Worm (Caenorhabditis elegans) whole organism, late embryonic: ENCODE results near the gene exos-9.

Source experiments
- C38D4.7 ChIP-seq: fragments of 200-800 bp; sonication (Bioruptor generic); optimal IDR thresholded peaks from 2 replicates; lab custom pipeline; 2018; ENCODE audit warnings: mild to moderate bottlenecking, missing genetic modification characterization, moderate library complexity, missing compliant biosample characterization
- K09A11.1 ChIP-seq: sonication (generic microtip); optimal IDR thresholded peaks from 2 replicates; lab custom pipeline; 2017; ENCODE audit warnings: antibody characterized with exemption, mild to moderate bottlenecking, missing genetic modification characterization, missing compliant biosample characterization; ENCODE audit not compliant: insufficient read depth
- T23F11.4 ChIP-seq: fragments of 200-800 bp; sonication (Bioruptor generic); optimal IDR thresholded peaks from 2 replicates; lab custom pipeline; 2018; ENCODE audit warnings: mild to moderate bottlenecking, missing genetic modification characterization, missing compliant biosample characterization
- ama-1 ChIP-seq: fragments of 150-350 bp; optimal IDR thresholded peaks from 2 replicates; lab custom pipeline; 2014
- ceh-14 ChIP-seq: sonication (generic microtip); optimal IDR thresholded peaks from 2 replicates; lab custom pipeline; 2016; ENCODE audit warnings: missing genotype, missing genetic modification characterization, missing compliant biosample characterization
- ceh-19 ChIP-seq: fragments of 200-800 bp; sonication (Bioruptor generic); optimal IDR thresholded peaks from 2 replicates; lab custom pipeline; 2018; ENCODE audit warnings: mild to moderate bottlenecking, missing genetic modification characterization, missing compliant biosample characterization
- ceh-2 ChIP-seq: sonication (generic microtip); optimal IDR thresholded peaks from 2 replicates; lab custom pipeline; 2016; ENCODE audit warnings: missing genotype, missing genetic modification characterization, missing compliant biosample characterization
- ceh-22 ChIP-seq: sonication (generic microtip); optimal IDR thresholded peaks from 2 replicates; lab custom pipeline; 2017; ENCODE audit warnings: missing biosample characterization, missing genetic modification characterization
- ceh-24 ChIP-seq: sonication (generic microtip); optimal IDR thresholded peaks from 2 replicates; lab custom pipeline; 2016; ENCODE audit warnings: mild to moderate bottlenecking, missing genetic modification characterization, missing compliant biosample characterization
- ceh-30 ChIP-seq: fragments of 150-350 bp; optimal IDR thresholded peaks from 2 replicates; lab custom pipeline; 2014; ENCODE audit warnings: missing biosample characterization, missing genetic modification characterization
- ceh-31 ChIP-seq: sonication (generic microtip); optimal IDR thresholded peaks from 2 replicates; lab custom pipeline; 2016; ENCODE audit warnings: missing genetic modification characterization, missing compliant biosample characterization
- ceh-34 ChIP-seq: sonication (generic microtip); optimal IDR thresholded peaks from 2 replicates; lab custom pipeline; 2016; ENCODE audit warnings: mild to moderate bottlenecking, missing genetic modification characterization, missing compliant biosample characterization
- ceh-45 ChIP-seq: fragments of 200-800 bp; sonication (Bioruptor generic); IDR thresholded peaks from 2 replicates; pipeline ENCODE4 v1.3.6; 2022; ENCODE audit warnings: missing genetic modification reagents, missing genetic modification characterization, missing compliant biosample characterization
- che-1 ChIP-seq: sonication (generic microtip); optimal IDR thresholded peaks from 2 replicates; lab custom pipeline; 2016; ENCODE audit warnings: mild to moderate bottlenecking, missing genetic modification characterization, missing compliant biosample characterization
- dve-1 ChIP-seq: sonication (generic microtip); optimal IDR thresholded peaks from 2 replicates; lab custom pipeline; 2017; ENCODE audit warnings: antibody characterized with exemption, mild to moderate bottlenecking, missing genetic modification characterization, missing compliant biosample characterization
- elt-4 ChIP-seq: sonication (generic microtip); optimal IDR thresholded peaks from 2 replicates; lab custom pipeline; 2016; ENCODE audit warnings: missing genetic modification characterization, missing compliant biosample characterization
- eyg-1 ChIP-seq: sonication (generic microtip); optimal IDR thresholded peaks from 2 replicates; lab custom pipeline; 2016; ENCODE audit warnings: missing genotype, missing genetic modification characterization, missing compliant biosample characterization
- fkh-10 ChIP-seq: fragments of 150-350 bp; optimal IDR thresholded peaks from 2 replicates; lab custom pipeline; 2014; ENCODE audit warnings: missing biosample characterization, missing genetic modification reagents, missing genetic modification characterization
- fkh-6 ChIP-seq: sonication (generic microtip); optimal IDR thresholded peaks from 2 replicates; lab custom pipeline; 2016; ENCODE audit warnings: missing genetic modification characterization, missing compliant biosample characterization
- gmeb-2 ChIP-seq: sonication (generic microtip); optimal IDR thresholded peaks from 2 replicates; lab custom pipeline; 2016; ENCODE audit warnings: missing genetic modification characterization, inconsistent platforms, missing compliant biosample characterization
- hlh-30 ChIP-seq: sonication (generic microtip); optimal IDR thresholded peaks from 2 replicates; lab custom pipeline; 2017; ENCODE audit warnings: antibody characterized with exemption, missing genetic modification characterization, missing compliant biosample characterization; ENCODE audit not compliant: insufficient read depth
- hlh-8 ChIP-seq: sonication (generic microtip); optimal IDR thresholded peaks from 2 replicates; lab custom pipeline; 2016; ENCODE audit warnings: missing genotype, missing genetic modification characterization, missing compliant biosample characterization
- lim-6 ChIP-seq: sonication (generic microtip); optimal IDR thresholded peaks from 2 replicates; lab custom pipeline; 2016; ENCODE audit warnings: missing genetic modification characterization, missing compliant biosample characterization
- madf-2 ChIP-seq: sonication (generic microtip); optimal IDR thresholded peaks from 2 replicates; lab custom pipeline; 2017; ENCODE audit warnings: missing genetic modification characterization, missing compliant biosample characterization
- nfya-1 ChIP-seq: sonication (generic microtip); optimal IDR thresholded peaks from 2 replicates; lab custom pipeline; 2017; ENCODE audit warnings: missing genetic modification characterization, mild to moderate bottlenecking, missing compliant biosample characterization, antibody characterized with exemption, moderate library complexity
- nhr-11 ChIP-seq: fragments of 150-350 bp; optimal IDR thresholded peaks from 2 replicates; lab custom pipeline; 2014; ENCODE audit warnings: missing biosample characterization, missing genetic modification characterization
- nhr-232 ChIP-seq: sonication (generic microtip); optimal IDR thresholded peaks from 2 replicates; lab custom pipeline; 2016; ENCODE audit warnings: missing genetic modification characterization, missing compliant biosample characterization
- npax-4 ChIP-seq: sonication (generic microtip); optimal IDR thresholded peaks from 2 replicates; lab custom pipeline; 2016; ENCODE audit warnings: missing genetic modification characterization, missing compliant biosample characterization
- pag-3 ChIP-seq: sonication (generic microtip); optimal IDR thresholded peaks from 2 replicates; lab custom pipeline; 2016; ENCODE audit warnings: missing compliant biosample characterization, missing genetic modification characterization, borderline replicate concordance
- pat-9 ChIP-seq: fragments of 200-800 bp; sonication (Bioruptor generic); optimal IDR thresholded peaks from 2 replicates; lab custom pipeline; 2018; ENCODE audit warnings: mild to moderate bottlenecking, missing genetic modification characterization, moderate library complexity, missing compliant biosample characterization
- pax-1 ChIP-seq: fragments of 150-350 bp; optimal IDR thresholded peaks from 2 replicates; lab custom pipeline; 2014; ENCODE audit warnings: missing biosample characterization, missing genetic modification characterization
- pha-4 ChIP-seq: fragments of 150-350 bp; optimal IDR thresholded peaks from 2 replicates; lab custom pipeline; 2018; ENCODE audit warnings: missing biosample characterization, missing genetic modification reagents, missing genetic modification characterization
- pros-1 ChIP-seq: fragments of 150-350 bp; optimal IDR thresholded peaks from 2 replicates; lab custom pipeline; 2014; ENCODE audit warnings: missing biosample characterization, missing genetic modification reagents, missing genetic modification characterization
- ref-2 ChIP-seq: sonication (generic microtip); optimal IDR thresholded peaks from 2 replicates; lab custom pipeline; 2016; ENCODE audit warnings: missing genetic modification characterization, missing compliant biosample characterization
- rnt-1 ChIP-seq: sonication (generic microtip); optimal IDR thresholded peaks from 2 replicates; lab custom pipeline; 2016; ENCODE audit warnings: missing genetic modification characterization, missing compliant biosample characterization
- sdc-2 ChIP-seq: sonication (generic microtip); optimal IDR thresholded peaks from 2 replicates; lab custom pipeline; 2016; ENCODE audit warnings: missing genotype, missing genetic modification characterization, missing compliant biosample characterization
- sox-4 ChIP-seq: sonication (generic microtip); optimal IDR thresholded peaks from 2 replicates; lab custom pipeline; 2017; ENCODE audit warnings: mild to moderate bottlenecking, missing genetic modification characterization, inconsistent platforms, missing compliant biosample characterization
- syd-9 ChIP-seq: sonication (generic microtip); optimal IDR thresholded peaks from 2 replicates; lab custom pipeline; 2016; ENCODE audit warnings: mild to moderate bottlenecking, missing genetic modification characterization, moderate library complexity, missing compliant biosample characterization
- tbx-2 ChIP-seq: sonication (generic microtip); optimal IDR thresholded peaks from 2 replicates; lab custom pipeline; 2016; ENCODE audit warnings: missing genetic modification characterization, missing compliant biosample characterization
- ttx-3 ChIP-seq: sonication (generic microtip); optimal IDR thresholded peaks from 2 replicates; lab custom pipeline; 2016; ENCODE audit warnings: missing genetic modification reagents, missing genetic modification characterization, missing compliant biosample characterization
- unc-3 ChIP-seq, 2 experiments: fragments of 200-800 bp in 1 of 2; sonication (Bioruptor generic) in 1 of 2; sonication (generic microtip) in 1 of 2; conservative IDR thresholded peaks in 1 of 2; optimal IDR thresholded peaks in 1 of 2; 2 replicates each; pipeline versions ENCODE4 v1.3.6 to Lab custom; 2016 to 2022; ENCODE audit warnings: missing compliant biosample characterization in 2 of 2, missing genetic modification characterization in 2 of 2, missing genetic modification reagents in 1 of 2
- unc-42 ChIP-seq: sonication (generic microtip); optimal IDR thresholded peaks from 2 replicates; lab custom pipeline; 2016; ENCODE audit warnings: missing genotype, missing genetic modification characterization, missing compliant biosample characterization
- unc-55 ChIP-seq: sonication (generic microtip); optimal IDR thresholded peaks from 2 replicates; lab custom pipeline; 2017; ENCODE audit warnings: missing biosample characterization, missing genetic modification reagents, missing genetic modification characterization
- unc-86 ChIP-seq: sonication (generic microtip); optimal IDR thresholded peaks from 2 replicates; lab custom pipeline; 2016; ENCODE audit warnings: missing genetic modification characterization, missing compliant biosample characterization
- zip-5 ChIP-seq: sonication (generic microtip); optimal IDR thresholded peaks from 2 replicates; lab custom pipeline; 2016; ENCODE audit warnings: missing genetic modification characterization, missing compliant biosample characterization
- ztf-16 ChIP-seq: sonication (generic microtip); optimal IDR thresholded peaks from 2 replicates; lab custom pipeline; 2017; ENCODE audit warnings: missing genetic modification characterization, missing compliant biosample characterization

The exos-9 gene

DNA sequence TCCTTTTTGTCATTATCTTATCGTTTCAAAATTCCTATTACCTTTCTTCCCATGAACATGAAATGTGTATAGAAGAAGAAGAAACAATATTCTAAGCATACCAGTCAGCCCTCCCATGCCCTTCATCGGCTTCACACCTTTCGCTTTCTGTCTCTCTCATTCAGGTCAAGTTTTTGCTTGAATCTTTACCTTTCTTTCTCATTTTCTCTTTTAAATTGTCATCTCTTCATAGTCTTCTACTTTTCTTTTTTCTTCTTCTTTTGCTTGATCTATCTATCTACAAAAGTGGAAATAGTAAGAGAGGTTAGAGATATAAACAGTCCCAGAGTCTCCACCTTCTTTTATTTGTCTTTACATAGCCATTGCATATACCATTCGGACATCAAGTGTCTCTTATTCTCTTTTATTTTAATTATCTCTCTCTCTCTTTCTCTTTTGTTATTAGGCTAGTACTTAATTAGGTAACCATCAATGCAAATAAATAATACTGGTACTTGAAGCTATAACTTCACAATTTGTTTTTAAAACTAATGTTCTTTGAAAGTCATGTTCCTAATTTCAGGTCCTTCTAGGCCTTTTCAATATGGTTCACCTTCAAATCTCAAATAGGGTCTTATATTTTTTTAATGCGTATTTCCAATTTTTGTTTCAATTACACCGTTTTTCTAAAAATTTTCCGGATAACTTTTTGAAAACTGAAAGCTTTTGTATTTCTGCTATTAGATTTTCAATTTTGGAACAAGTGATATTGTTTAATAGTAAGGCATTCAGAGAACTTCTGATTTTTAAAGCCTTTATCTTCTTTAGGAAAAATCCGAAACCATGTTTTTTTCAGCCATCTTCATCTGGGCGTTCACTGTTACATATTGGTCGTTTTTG, 3.7 kb upstream of the exos-9 start, which contains the start of gene dpy-31:
Gene dpy-31, plus strand, starts transcription at position 829 of the 879 bp plus-strand sequence.
- TF ChIP-seq unc-55 (no peak), pag-3 (no peak), npax-4 (tag; lab: Kevin White, UChicago) (no peak), ama-1 (no peak), K09A11.1 (tag; lab: Kevin White, UChicago) (no peak)

DNA sequence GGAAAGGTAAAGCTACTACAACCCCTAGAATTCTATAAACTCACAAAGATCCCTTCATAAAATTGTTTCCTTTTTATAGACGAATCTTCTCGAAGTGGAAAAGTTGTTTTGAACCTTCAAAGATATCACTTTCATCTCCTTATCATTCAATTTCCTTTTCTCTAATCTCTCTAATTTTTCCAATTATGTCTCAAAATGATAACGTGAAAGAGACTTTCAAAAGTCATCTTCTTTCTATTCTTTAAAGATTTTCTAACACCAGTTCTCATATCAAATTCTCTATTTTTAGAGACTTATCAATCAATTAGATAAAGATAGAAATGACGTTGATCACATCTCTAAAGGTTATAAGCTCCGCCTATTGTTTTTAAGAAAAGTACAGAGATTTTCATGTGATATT, 1.6 kb upstream of the exos-9 start:
- TF ChIP-seq rnt-1 (tag; lab: Kevin White, UChicago) (no peak), hlh-30 (tag; lab: Kevin White, UChicago) (no peak)

DNA sequence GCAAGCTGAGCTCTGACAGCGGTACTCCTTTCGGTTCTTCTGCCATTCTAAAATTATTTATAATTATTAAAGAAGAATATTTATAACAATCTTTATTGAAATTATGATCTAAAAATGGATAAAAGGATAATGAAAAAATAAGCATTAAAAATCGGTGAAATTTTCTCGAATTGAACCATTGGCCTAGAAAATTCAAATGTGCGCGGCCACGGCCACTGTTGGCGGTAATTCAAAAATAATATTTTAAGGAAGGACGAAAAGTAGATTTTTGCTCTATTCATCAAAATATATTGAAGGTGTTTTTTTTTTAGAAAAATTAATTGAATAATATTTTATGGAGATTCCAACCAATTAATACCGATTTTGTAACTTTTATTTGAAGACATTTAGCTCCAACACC, 965 bp upstream of the exos-9 start, which contains the start of gene pfd-5:
Gene pfd-5, minus strand, starts transcription at position 47 of the 400 bp plus-strand sequence.
- TF ChIP-seq ceh-2 (tag; lab: Kevin White, UChicago) (peak; percentile 95), che-1 (peak; percentile 5), unc-3 (GFP tag; conservative IDR thresholded peaks at IDR 0.05; lab: Robert Waterston, UW) (no peak; the same call in 1 of the 2 replicates), unc-3 (tag; optimal IDR thresholded peaks at IDR 0.05; lab: Kevin White, UChicago) (peak; percentile 12), ceh-30 (tag; lab: Kevin White, UChicago) (no peak), K09A11.1 (tag; lab: Kevin White, UChicago) (no peak), gmeb-2 (tag; lab: Kevin White, UChicago) (peak; percentile 18), hlh-8 (tag; lab: Kevin White, UChicago) (peak; percentile 94), sox-4 (tag; lab: Kevin White, UChicago) (no peak), ztf-16 (peak; percentile 43), rnt-1 (tag; lab: Kevin White, UChicago) (peak; percentile 47), nhr-232 (tag; lab: Kevin White, UChicago) (no peak), lim-6 (tag; lab: Kevin White, UChicago) (peak; percentile 51), elt-4 (tag; lab: Kevin White, UChicago) (no peak), pat-9 (tag; lab: Kevin White, UChicago) (no peak), nhr-11 (no peak), ceh-19 (GFP tag; lab: Kevin White, UChicago) (no peak), C38D4.7 (GFP tag; lab: Kevin White, UChicago) (no peak), nfya-1 (peak; percentile 46), ceh-24 (tag; lab: Kevin White, UChicago) (no peak), ttx-3 (tag; lab: Kevin White, UChicago) (no peak), T23F11.4 (GFP tag; lab: Kevin White, UChicago) (no peak), tbx-2 (tag; lab: Kevin White, UChicago) (peak; percentile 87), syd-9 (tag; lab: Kevin White, UChicago) (no peak), unc-42 (tag; lab: Kevin White, UChicago) (peak; percentile 23), ceh-14 (tag; lab: Kevin White, UChicago) (peak; percentile 73), hlh-30 (tag; lab: Kevin White, UChicago) (no peak), sdc-2 (tag; lab: Kevin White, UChicago) (peak; percentile 21), fkh-10 (GFP tag; lab: Kevin White, UChicago) (no peak), ceh-31 (tag; lab: Kevin White, UChicago) (peak; percentile 91), madf-2 (tag; lab: Kevin White, UChicago) (peak; percentile 20), zip-5 (tag; lab: Kevin White, UChicago) (peak; percentile 90), ama-1 (no peak), ceh-45 (GFP tag; lab: Robert Waterston, UW) (no peak), pha-4 (no peak), unc-86 (tag; lab: Kevin White, UChicago) (peak; percentile 51), pros-1 (tag; lab: Kevin White, UChicago) (no peak), ceh-34 (tag; lab: Kevin White, UChicago) (no peak), fkh-6 (tag; lab: Kevin White, UChicago) (peak; percentile 47), ref-2 (tag; lab: Kevin White, UChicago) (peak; percentile 84), pax-1 (tag; lab: Kevin White, UChicago) (no peak), npax-4 (tag; lab: Kevin White, UChicago) (no peak), dve-1 (no peak), eyg-1 (peak; percentile 29), ceh-22 (tag; lab: Kevin White, UChicago) (no peak)
